Fruit fly (Drosophila melanogaster): Measurements from ENCODE around the gene nht.

nht gene

dm6 chr2L:15319208-15319607 lies 507 bp upstream of the nht start:
- TF ChIP-seq Dip2 (GFP tag; IDR thresholded peaks at IDR 0.05) (no peak), CG10979 (tag; optimal IDR thresholded peaks at IDR 0.05) (peak; percentile 24), CG15479 (GFP tag; optimal IDR thresholded peaks at IDR 0.05) (no peak), CG13424 (tag; optimal IDR thresholded peaks at IDR 0.05) (no peak), bab2 (GFP tag; optimal IDR thresholded peaks at IDR 0.05) (no peak), CG31441 (GFP tag; IDR thresholded peaks at IDR 0.05) (0 out of 2 replicates have a peak, but pooled peaks have one; percentile 8), Hmr (GFP tag; optimal IDR thresholded peaks at IDR 0.05) (no peak), org-1 (GFP tag; optimal IDR thresholded peaks at IDR 0.05) (no peak), phol (tag; optimal IDR thresholded peaks at IDR 0.05) (no peak), CG2712 (tag; optimal IDR thresholded peaks at IDR 0.05) (peak; percentile 7), CG14710 (tag; optimal IDR thresholded peaks at IDR 0.05) (peak; percentile 3), Awh (GFP tag; IDR thresholded peaks at IDR 0.05) (no peak), hkb (optimal IDR thresholded peaks at IDR 0.05) (no peak), hkb (GFP tag; IDR thresholded peaks at IDR 0.05) (no peak), hbn (GFP tag; IDR thresholded peaks at IDR 0.05; ENCODE audit: partially characterized antibody) (no peak), sens (GFP tag) (peak; percentile 89), lola (GFP tag; optimal IDR thresholded peaks at IDR 0.05) (peak in 1 of 3 experiments; percentile 43), CG18262 (tag; optimal IDR thresholded peaks at IDR 0.05) (peak; percentile 26), insv (GFP tag; optimal IDR thresholded peaks at IDR 0.05) (no peak), dmrt11E (tag; optimal IDR thresholded peaks at IDR 0.05) (peak; percentile 51), crp (GFP tag; optimal IDR thresholded peaks at IDR 0.05) (no peak), Ets65A (GFP tag) (no peak), CG9817 (tag; optimal IDR thresholded peaks at IDR 0.05) (no peak), CG11093 (GFP tag; IDR thresholded peaks at IDR 0.05) (no peak), zf30C (GFP tag; optimal IDR thresholded peaks at IDR 0.05) (peak; percentile 17), cato (GFP tag; optimal IDR thresholded peaks at IDR 0.05; ENCODE audit: borderline replicate concordance) (no peak), CG8359 (GFP tag; optimal IDR thresholded peaks at IDR 0.05; ENCODE audit: borderline replicate concordance) (no peak), CG15696 (tag; optimal IDR thresholded peaks at IDR 0.05) (peak; percentile 21), gem (tag; optimal IDR thresholded peaks at IDR 0.05) (peak; percentile 5), CG4820 (GFP tag; optimal IDR thresholded peaks at IDR 0.05) (no peak), Sry-β (GFP tag; optimal IDR thresholded peaks at IDR 0.05) (no peak)

dm6 chr2L:15316410-15316809 lies 2.3 kb downstream of the nht start:
- no peak for TF ChIP-seq CG3838 (GFP tag; optimal IDR thresholded peaks at IDR 0.05)
- peak; percentile 30 for TF ChIP-seq CG2712 (tag; optimal IDR thresholded peaks at IDR 0.05)
- peak; percentile 5 for TF ChIP-seq CG11504 (tag; optimal IDR thresholded peaks at IDR 0.05)
- TF ChIP-seq CG10267 (tag; optimal IDR thresholded peaks at IDR 0.05) = peak; percentile 32
- peak in 1 of 2 experiments; percentile 1 for TF ChIP-seq bsh (GFP tag; optimal IDR thresholded peaks at IDR 0.05)
- no peak for TF ChIP-seq CG18476 (GFP tag; optimal IDR thresholded peaks at IDR 0.05)
- no peak for TF ChIP-seq HHEX (GFP tag; optimal IDR thresholded peaks at IDR 0.05)
- TF ChIP-seq Xrp1 (GFP tag; IDR thresholded peaks at IDR 0.05) = peak; percentile 8; the same call in 1 of the 2 replicates
- peak; percentile 10 for TF ChIP-seq CG14710 (tag; optimal IDR thresholded peaks at IDR 0.05)
- TF ChIP-seq lola (GFP tag; optimal IDR thresholded peaks at IDR 0.05) = peak in 1 of 3 experiments; percentile 25
- TF ChIP-seq CG8924 (tag; optimal IDR thresholded peaks at IDR 0.05) = no peak
- peak; percentile 30 for TF ChIP-seq gem (tag; optimal IDR thresholded peaks at IDR 0.05)
- peak; percentile 20 for TF ChIP-seq CG10979 (tag; optimal IDR thresholded peaks at IDR 0.05)
- no peak for TF ChIP-seq prd (optimal IDR thresholded peaks at IDR 0.05)
- TF ChIP-seq prd (GFP tag; IDR thresholded peaks at IDR 0.05) = 0 out of 3 replicates have a peak, but pooled peaks have one; percentile 1
- TF ChIP-seq dmrt11E (tag; optimal IDR thresholded peaks at IDR 0.05) = peak; percentile 64
- TF ChIP-seq Awh (GFP tag; IDR thresholded peaks at IDR 0.05) = no peak
- TF ChIP-seq CG18262 (tag; optimal IDR thresholded peaks at IDR 0.05) = peak; percentile 39
- TF ChIP-seq Hr3 (GFP tag; optimal IDR thresholded peaks at IDR 0.05) = no peak
- 0 out of 3 replicates have a peak, but pooled peaks have one; percentile 7 for TF ChIP-seq row (GFP tag; IDR thresholded peaks at IDR 0.05)

All from whole organism, embryonic.